Fruit fly (Drosophila melanogaster): Measurements from ENCODE around the gene Trf2.

Gene Trf2

DNA sequence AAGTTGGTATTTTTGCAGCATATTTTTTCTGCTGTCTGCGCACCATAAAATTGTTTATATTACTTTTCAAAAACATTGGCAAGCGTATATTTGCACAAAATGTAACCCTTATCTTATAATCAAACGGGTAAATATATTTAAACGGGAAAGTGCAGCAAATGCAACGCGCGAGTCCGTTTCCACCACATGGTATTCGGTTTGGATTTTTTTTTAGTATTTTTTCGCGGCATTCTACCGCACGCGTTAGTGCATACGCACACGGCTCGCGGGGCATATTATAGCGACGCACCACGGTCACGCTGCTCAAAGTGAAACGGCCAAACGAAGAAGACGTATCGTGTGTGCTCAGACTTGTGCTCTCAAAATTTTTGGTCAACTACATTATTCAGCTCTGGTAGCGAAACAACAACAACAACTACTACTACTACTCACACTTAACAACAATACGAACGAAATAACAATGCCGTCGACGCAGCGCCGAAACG, at the start of gene Trf2 (continued):
- TF ChIP-seq Mad (GFP tag; optimal IDR thresholded peaks at IDR 0.05) (no peak), CG12236 (GFP tag; optimal IDR thresholded peaks at IDR 0.05) (no peak), knrl (GFP tag; IDR thresholded peaks at IDR 0.05; ENCODE audit: partially characterized antibody) (no peak), CG2120 (GFP tag; optimal IDR thresholded peaks at IDR 0.05) (peak; percentile 35), lola (GFP tag; optimal IDR thresholded peaks at IDR 0.05) (no peak), Camta (GFP tag; optimal IDR thresholded peaks at IDR 0.05) (peak; percentile 54), caup (GFP tag; optimal IDR thresholded peaks at IDR 0.05; ENCODE audit: severe bottlenecking) (peak; percentile 62), CG12744 (GFP tag; optimal IDR thresholded peaks at IDR 0.05) (no peak), CG15011 (GFP tag; optimal IDR thresholded peaks at IDR 0.05) (no peak), emc (GFP tag; optimal IDR thresholded peaks at IDR 0.05) (no peak), CG10147 (GFP tag; optimal IDR thresholded peaks at IDR 0.05) (no peak), CG32767 (GFP tag; IDR thresholded peaks at IDR 0.05) (no peak), gsb-n (tag; optimal IDR thresholded peaks at IDR 0.05) (no peak), Hmx (GFP tag; optimal IDR thresholded peaks at IDR 0.05) (no peak), bbx (GFP tag; IDR thresholded peaks at IDR 0.05; ENCODE audit: partially characterized antibody) (peak; percentile 33; the same call in 1 of the 2 replicates), Tbp (GFP tag; optimal IDR thresholded peaks at IDR 0.05) (peak; percentile 61), CG1024 (GFP tag; IDR thresholded peaks at IDR 0.05) (no peak), Hr3 (GFP tag; optimal IDR thresholded peaks at IDR 0.05) (no peak), gro (GFP tag; optimal IDR thresholded peaks at IDR 0.05) (peak; percentile 13), Fer3 (tag; optimal IDR thresholded peaks at IDR 0.05) (peak; percentile 13), Fer1 (GFP tag; optimal IDR thresholded peaks at IDR 0.05) (no peak), ash1 (GFP tag; optimal IDR thresholded peaks at IDR 0.05) (no peak), mirr (GFP tag; optimal IDR thresholded peaks at IDR 0.05) (peak; percentile 9), CG6175 (GFP tag; IDR thresholded peaks at IDR 0.05) (no peak), Dek (tag; optimal IDR thresholded peaks at IDR 0.05) (no peak), schlank (tag; optimal IDR thresholded peaks at IDR 0.05) (peak; percentile 3), Aef1 (GFP tag; IDR thresholded peaks at IDR 0.05) (no peak), her (GFP tag; optimal IDR thresholded peaks at IDR 0.05) (peak; percentile 54), usp (GFP tag; optimal IDR thresholded peaks at IDR 0.05) (no peak), esg (GFP tag; conservative IDR thresholded peaks at IDR 0.05) (no peak), CG9797 (GFP tag; optimal IDR thresholded peaks at IDR 0.05) (peak; percentile 86), rib (GFP tag; IDR thresholded peaks at IDR 0.05) (peak; percentile 36; the same call in 1 of the 2 replicates), CG6654 (GFP tag; optimal IDR thresholded peaks at IDR 0.05) (no peak), otp (GFP tag; IDR thresholded peaks at IDR 0.05) (no peak; the same call in 2 of the 3 replicates), HHEX (GFP tag; optimal IDR thresholded peaks at IDR 0.05) (peak; percentile 31), CG1602 (GFP tag; optimal IDR thresholded peaks at IDR 0.05) (no peak), CG18476 (GFP tag; optimal IDR thresholded peaks at IDR 0.05) (no peak), CG10267 (tag; optimal IDR thresholded peaks at IDR 0.05) (peak; percentile 25), dpn (GFP tag; optimal IDR thresholded peaks at IDR 0.05) (no peak), so (GFP tag; IDR thresholded peaks at IDR 0.05) (0 out of 3 replicates have a peak, but pooled peaks have one; percentile 11), CG7556 (GFP tag; optimal IDR thresholded peaks at IDR 0.05) (no peak), ab (GFP tag; optimal IDR thresholded peaks at IDR 0.05) (no peak), CG12155 (GFP tag; optimal IDR thresholded peaks at IDR 0.05) (no peak), CG14014 (GFP tag; IDR thresholded peaks at IDR 0.05) (peak; percentile 13; the same call in 1 of the 2 replicates), BEAF-32 (GFP tag; optimal IDR thresholded peaks at IDR 0.05) (peak; percentile 57), CG16863 (GFP tag; optimal IDR thresholded peaks at IDR 0.05) (no peak), tgo (GFP tag; IDR thresholded peaks at IDR 0.05) (no peak), Bgb (GFP tag; IDR thresholded peaks at IDR 0.05; ENCODE audit: partially characterized antibody) (peak; percentile 23; the same call in 1 of the 2 replicates), CG7745 (tag; optimal IDR thresholded peaks at IDR 0.05) (no peak), fd96Cb (tag; optimal IDR thresholded peaks at IDR 0.05) (no peak)

All from whole organism, embryonic.